Fruit fly (Drosophila melanogaster) whole organism, embryonic: Measurements from ENCODE around the gene Tsp29Fa.
A peak's percentile ranks its signal among the peaks of the same experiment; 100 is the strongest.

Experiments used
- CG10321 ChIP-seq: fragments of 200-800 bp; sonication (Bioruptor generic); IDR thresholded peaks from 2 replicates; pipeline ENCODE4 v1.3.6; 2022; ENCODE audit warnings: missing biosample characterization, missing genetic modification characterization
- CG11695 ChIP-seq: fragments of 200-800 bp; sonication (Bioruptor generic); IDR thresholded peaks from 3 replicates; pipeline ENCODE4 v1.3.6; 2022; ENCODE audit warnings: missing biosample characterization, missing genetic modification characterization
- CG11723 ChIP-seq: fragments of 200-800 bp; sonication (Bioruptor generic); optimal IDR thresholded peaks from 2 replicates; lab custom pipeline; 2017; ENCODE audit warnings: missing biosample characterization, mild to moderate bottlenecking, missing genetic modification characterization
- CG1233 ChIP-seq: fragments of 200-800 bp; sonication (Bioruptor generic); optimal IDR thresholded peaks from 4 replicates; lab custom pipeline; 2018; ENCODE audit warnings: missing biosample characterization, mild to moderate bottlenecking, missing genetic modification characterization
- CG14441 ChIP-seq: fragments of 200-800 bp; sonication (Bioruptor generic); IDR thresholded peaks from 2 replicates; pipeline ENCODE4 v1.3.6; 2022; ENCODE audit warnings: missing biosample characterization, missing genetic modification characterization
- CG14710 ChIP-seq: fragments of 200-800 bp; sonication (Bioruptor generic); optimal IDR thresholded peaks from 3 replicates; lab custom pipeline; 2019; ENCODE audit warnings: missing biosample characterization, mild to moderate bottlenecking, missing genetic modification characterization, moderate library complexity
- CG15479 ChIP-seq: fragments of 200-800 bp; sonication (Bioruptor generic); optimal IDR thresholded peaks from 3 replicates; lab custom pipeline; 2019; ENCODE audit warnings: missing biosample characterization, mild to moderate bottlenecking, missing genetic modification characterization, moderate library complexity
- CG15696 ChIP-seq: fragments of 200-800 bp; sonication (Bioruptor generic); optimal IDR thresholded peaks from 2 replicates; lab custom pipeline; 2019; ENCODE audit warnings: missing biosample characterization, mild to moderate bottlenecking, missing genetic modification characterization, moderate library complexity
- CG1602 ChIP-seq: fragments of 200-800 bp; sonication (Bioruptor generic); optimal IDR thresholded peaks from 3 replicates; lab custom pipeline; 2016; ENCODE audit warnings: missing biosample characterization, missing genetic modification characterization
- CG17802 ChIP-seq: fragments of 200-800 bp; sonication (Bioruptor generic); optimal IDR thresholded peaks from 2 replicates; lab custom pipeline; 2018; ENCODE audit warnings: missing biosample characterization, mild to moderate bottlenecking, missing genetic modification characterization, moderate library complexity
- CG1832 ChIP-seq: fragments of 200-800 bp; sonication (Bioruptor generic); optimal IDR thresholded peaks from 2 replicates; lab custom pipeline; 2017; ENCODE audit warnings: missing biosample characterization, mild to moderate bottlenecking, missing genetic modification characterization, inconsistent platforms
- CG18476 ChIP-seq: fragments of 200-800 bp; sonication (Bioruptor generic); optimal IDR thresholded peaks from 2 replicates; lab custom pipeline; 2016; ENCODE audit warnings: missing biosample characterization, mild to moderate bottlenecking, missing genetic modification characterization
- CG2116 ChIP-seq: fragments of 200-800 bp; sonication (Bioruptor generic); optimal IDR thresholded peaks from 3 replicates; lab custom pipeline; 2018; ENCODE audit warnings: missing biosample characterization, mild to moderate bottlenecking, missing genetic modification characterization
- CG2199 ChIP-seq: fragments of 200-800 bp; sonication (Bioruptor generic); IDR thresholded peaks from 3 replicates; pipeline ENCODE4 v1.3.6; 2022; ENCODE audit warnings: missing biosample characterization, missing genetic modification characterization
- CG31365 ChIP-seq: fragments of 200-800 bp; sonication (Bioruptor generic); optimal IDR thresholded peaks from 2 replicates; lab custom pipeline; 2018; ENCODE audit warnings: missing biosample characterization, mild to moderate bottlenecking, missing genetic modification characterization
- CG34376 ChIP-seq: fragments of 200-800 bp; sonication (Bioruptor generic); optimal IDR thresholded peaks from 2 replicates; lab custom pipeline; 2018; ENCODE audit warnings: missing biosample characterization, mild to moderate bottlenecking, missing genetic modification characterization
- CG6254 ChIP-seq: fragments of 200-800 bp; sonication (Bioruptor generic); optimal IDR thresholded peaks from 3 replicates; lab custom pipeline; 2017; ENCODE audit warnings: mild to moderate bottlenecking, missing biosample characterization, missing genetic modification reagents, missing genetic modification characterization
- CG6654 ChIP-seq: fragments of 200-800 bp; sonication (Bioruptor generic); optimal IDR thresholded peaks from 2 replicates; lab custom pipeline; 2017; ENCODE audit warnings: missing biosample characterization, mild to moderate bottlenecking, missing genetic modification characterization
- CG7928 ChIP-seq: fragments of 200-800 bp; sonication (Bioruptor generic); optimal IDR thresholded peaks from 2 replicates; lab custom pipeline; 2017; ENCODE audit warnings: missing biosample characterization, mild to moderate bottlenecking, missing genetic modification characterization
- CTCF ChIP-seq: fragments of 200-800 bp; sonication (Bioruptor generic); optimal IDR thresholded peaks from 2 replicates; lab custom pipeline; 2017; ENCODE audit warnings: missing biosample characterization, mild to moderate bottlenecking, missing genetic modification characterization, moderate library complexity
- D19B ChIP-seq: fragments of 200-800 bp; sonication (Bioruptor generic); optimal IDR thresholded peaks from 2 replicates; lab custom pipeline; 2017; ENCODE audit warnings: missing biosample characterization, mild to moderate bottlenecking, missing genetic modification characterization
- Elba2 ChIP-seq: fragments of 200-800 bp; sonication (Bioruptor generic); optimal IDR thresholded peaks from 3 replicates; lab custom pipeline; 2016; ENCODE audit warnings: missing biosample characterization, missing genetic modification characterization
- Fer1 ChIP-seq: fragments of 200-800 bp; sonication (Bioruptor generic); optimal IDR thresholded peaks from 2 replicates; lab custom pipeline; 2017; ENCODE audit warnings: missing biosample characterization, mild to moderate bottlenecking, missing genetic modification characterization
- H2.0 ChIP-seq: fragments of 200-800 bp; sonication (Bioruptor generic); IDR thresholded peaks from 2 replicates; pipeline ENCODE4 v1.3.6; 2022; ENCODE audit warnings: missing biosample characterization, missing genetic modification characterization
- Hr3 ChIP-seq: fragments of 200-800 bp; sonication (Bioruptor generic); optimal IDR thresholded peaks from 3 replicates; lab custom pipeline; 2016; ENCODE audit warnings: missing biosample characterization, missing genetic modification characterization
- Mrtf ChIP-seq: fragments of 200-800 bp; sonication (Bioruptor generic); IDR thresholded peaks from 3 replicates; pipeline ENCODE4 v1.3.6; 2022; ENCODE audit warnings: missing biosample characterization, missing genetic modification characterization
- Six4 ChIP-seq: fragments of 200-800 bp; sonication (Bioruptor generic); optimal IDR thresholded peaks from 2 replicates; lab custom pipeline; 2016; ENCODE audit warnings: missing biosample characterization, missing genetic modification characterization
- Sry-β ChIP-seq: fragments of 200-800 bp; sonication (Bioruptor generic); optimal IDR thresholded peaks from 2 replicates; lab custom pipeline; 2018; ENCODE audit warnings: missing biosample characterization, mild to moderate bottlenecking, missing genetic modification characterization, moderate library complexity
- Taf1 ChIP-seq: fragments of 200-800 bp; sonication (Bioruptor generic); IDR thresholded peaks from 2 replicates; pipeline ENCODE4 v1.3.6; 2022; ENCODE audit warnings: missing biosample characterization, missing genetic modification characterization
- ab ChIP-seq: fragments of 200-800 bp; sonication (Bioruptor generic); optimal IDR thresholded peaks from 2 replicates; lab custom pipeline; 2016; ENCODE audit warnings: missing biosample characterization, missing genetic modification characterization
- abd-A ChIP-seq: fragments of 200-800 bp; sonication (Bioruptor generic); optimal IDR thresholded peaks from 3 replicates; lab custom pipeline; 2019; ENCODE audit warnings: missing biosample characterization, mild to moderate bottlenecking, missing genetic modification characterization, moderate library complexity
- ap ChIP-seq: fragments of 200-800 bp; sonication (Bioruptor generic); IDR thresholded peaks from 2 replicates; pipeline ENCODE4 v1.3.6; 2022; ENCODE audit warnings: missing biosample characterization, missing genetic modification characterization
- crc ChIP-seq: fragments of 200-800 bp; sonication (Bioruptor generic); optimal IDR thresholded peaks from 2 replicates; lab custom pipeline; 2016; ENCODE audit warnings: missing biosample characterization, missing genetic modification characterization
- dan ChIP-seq: fragments of 200-800 bp; sonication (Bioruptor generic); IDR thresholded peaks from 2 replicates; pipeline ENCODE4 v1.3.6; 2022; ENCODE audit warnings: missing biosample characterization, missing genetic modification characterization
- dati ChIP-seq: fragments of 200-800 bp; sonication (Bioruptor generic); IDR thresholded peaks from 2 replicates; pipeline ENCODE4 v1.3.6; 2022; ENCODE audit warnings: missing biosample characterization, missing genetic modification characterization
- exex ChIP-seq: fragments of 200-800 bp; sonication (Bioruptor generic); optimal IDR thresholded peaks from 4 replicates; lab custom pipeline; 2018; ENCODE audit warnings: missing biosample characterization, mild to moderate bottlenecking, missing genetic modification characterization, moderate library complexity
- hkb ChIP-seq, 2 experiments: fragments of 200-800 bp in 1 of 2; fragments of >200 bp in 1 of 2; sonication (Bioruptor generic) in 1 of 2; IDR thresholded peaks in 1 of 2; optimal IDR thresholded peaks in 1 of 2; 2 replicates each; pipeline versions ENCODE4 v1.3.6 to Lab custom; 2017 to 2022; ENCODE audit warnings: missing biosample characterization in 1 of 2, missing genetic modification characterization in 1 of 2
- insv ChIP-seq, 2 experiments: fragments of 200-800 bp; sonication (Bioruptor generic); optimal IDR thresholded peaks; 3 replicates each; lab custom pipeline; 2016 to 2018; ENCODE audit warnings: missing biosample characterization in 2 of 2, missing genetic modification characterization in 2 of 2
- jigr1 ChIP-seq: fragments of 200-800 bp; sonication (Bioruptor generic); IDR thresholded peaks from 3 replicates; pipeline ENCODE4 v1.3.6; 2022; ENCODE audit warnings: missing biosample characterization, missing genetic modification characterization
- kah ChIP-seq: fragments of 200-800 bp; sonication (Bioruptor generic); optimal IDR thresholded peaks from 2 replicates; lab custom pipeline; 2018; ENCODE audit warnings: missing biosample characterization, mild to moderate bottlenecking, missing genetic modification characterization
- ken ChIP-seq: fragments of 200-800 bp; sonication (Bioruptor generic); IDR thresholded peaks from 3 replicates; pipeline ENCODE4 v1.3.6; 2022; ENCODE audit warnings: missing biosample characterization, missing genetic modification characterization
- maf-S ChIP-seq: fragments of 200-800 bp; sonication (Bioruptor generic); optimal IDR thresholded peaks from 2 replicates; lab custom pipeline; 2016; ENCODE audit warnings: missing biosample characterization, missing genetic modification characterization
- mirr ChIP-seq: fragments of 200-800 bp; sonication (Bioruptor generic); optimal IDR thresholded peaks from 3 replicates; lab custom pipeline; 2018; ENCODE audit warnings: missing biosample characterization, mild to moderate bottlenecking, missing genetic modification characterization
- prd ChIP-seq, 3 experiments: fragments of >200 bp in 2 of 3; fragments of 200-800 bp in 1 of 3; sonication (Bioruptor generic) in 1 of 3; optimal IDR thresholded peaks in 2 of 3; IDR thresholded peaks in 1 of 3; 2 replicates in 2 of 3; 3 replicates in 1 of 3; pipeline versions ENCODE4 v1.3.6 to Lab custom; 2017 to 2022; ENCODE audit warnings: missing biosample characterization in 1 of 3, missing genetic modification characterization in 1 of 3
- pzg ChIP-seq: fragments of 200-800 bp; sonication (Bioruptor generic); optimal IDR thresholded peaks from 3 replicates; lab custom pipeline; 2018; ENCODE audit warnings: missing biosample characterization, mild to moderate bottlenecking, missing genetic modification characterization, moderate library complexity
- sc ChIP-seq, 3 experiments: fragments of >200 bp in 2 of 3; fragments of 200-800 bp in 1 of 3; sonication (Bioruptor generic) in 1 of 3; optimal IDR thresholded peaks; 2 replicates in 2 of 3; 3 replicates in 1 of 3; lab custom pipeline; 2017; ENCODE audit warnings: mild to moderate bottlenecking in 1 of 3, missing biosample characterization in 1 of 3, missing genetic modification characterization in 1 of 3, missing genetic modification reagents in 1 of 3
- sens-2 ChIP-seq: fragments of 200-800 bp; sonication (Bioruptor generic); IDR thresholded peaks from 2 replicates; pipeline ENCODE4 v1.3.6; 2022; ENCODE audit warnings: missing biosample characterization, missing genetic modification characterization
- sqz ChIP-seq: fragments of 200-800 bp; sonication (Bioruptor generic); optimal IDR thresholded peaks from 3 replicates; lab custom pipeline; 2018; ENCODE audit warnings: missing biosample characterization, mild to moderate bottlenecking, missing genetic modification characterization
- tap ChIP-seq: fragments of 200-800 bp; optimal IDR thresholded peaks from 3 replicates; lab custom pipeline; 2019; ENCODE audit warnings: missing biosample characterization, mild to moderate bottlenecking, missing genetic modification characterization, moderate library complexity
- twi ChIP-seq: fragments of 200-800 bp; optimal IDR thresholded peaks from 2 replicates; lab custom pipeline; 2019; ENCODE audit warnings: missing biosample characterization, mild to moderate bottlenecking, missing genetic modification characterization, moderate library complexity

Gene Tsp29Fa

dm6 chr2L:8943110-8943509 is 9.3 kb downstream of the Tsp29Fa start, which contains the start of gene CG9515 (continued):
- TF ChIP-seq CG1832 (GFP tag; lab: Kevin White, UChicago) (no peak), CG1233 (no peak), Six4 (GFP tag; lab: Kevin White, UChicago) (no peak), sc (optimal IDR thresholded peaks at IDR 0.05; lab: Kevin White, UChicago) (no peak), sc (GFP tag; optimal IDR thresholded peaks at IDR 0.05; lab: Kevin White, UChicago) (no peak), Mrtf (GFP tag; lab: Robert Waterston, UW) (no peak), insv (GFP tag; optimal IDR thresholded peaks at IDR 0.05; lab: Kevin White, UChicago) (peak in 1 of 2 experiments; percentile 21), jigr1 (GFP tag; lab: Robert Waterston, UW) (no peak), twi (tag; lab: Kevin White, UChicago) (peak; percentile 38), CTCF (GFP tag; lab: Kevin White, UChicago) (peak; percentile 31), CG6654 (no peak), sqz (GFP tag; lab: Kevin White, UChicago) (no peak), tap (tag; lab: Kevin White, UChicago) (no peak), Taf1 (GFP tag; lab: Robert Waterston, UW) (no peak), CG15696 (no peak), CG14441 (GFP tag; lab: Robert Waterston, UW) (no peak), CG10321 (GFP tag; lab: Robert Waterston, UW) (no peak)

DNA sequence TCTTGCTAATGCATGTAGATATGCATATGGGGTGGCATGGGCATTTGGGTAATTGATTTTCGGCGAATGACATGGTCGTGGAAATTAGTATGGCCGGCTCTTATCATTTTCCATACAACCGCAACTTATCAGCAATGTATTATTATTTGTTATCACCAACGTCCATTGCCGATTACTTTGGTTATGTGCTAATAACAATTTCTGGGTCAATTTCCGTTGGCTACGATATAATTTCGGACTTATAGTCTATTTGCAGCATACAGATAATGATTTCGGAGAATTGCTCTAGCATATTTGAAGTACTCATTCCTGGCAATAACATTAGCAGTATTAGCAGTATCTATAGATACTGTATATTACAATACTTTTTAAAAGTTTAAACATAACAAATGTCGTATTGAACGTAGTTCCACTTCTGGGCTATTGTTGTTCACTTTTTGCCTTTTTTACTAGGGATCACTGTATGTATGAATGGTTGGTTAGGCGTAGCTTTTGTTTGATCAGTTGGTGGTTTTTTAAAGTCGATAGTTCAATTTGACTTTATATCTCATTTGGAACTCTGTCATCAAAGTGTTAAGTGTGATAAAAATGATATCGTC is 13.1 kb downstream of the Tsp29Fa start, which contains the start of gene CG46397:
TSS of gene CG46397 (plus strand) at position 549 of the 599 bp plus-strand sequence.
- TF ChIP-seq CG15479 (GFP tag; lab: Kevin White, UChicago), result peak; percentile 33
- TF ChIP-seq crc (GFP tag; lab: Kevin White, UChicago), result no peak
- no peak for TF ChIP-seq Sry-β
- TF ChIP-seq CG11695 (GFP tag; lab: Robert Waterston, UW), result no peak
- no peak for TF ChIP-seq CG17802 (tag; lab: Kevin White, UChicago)
- TF ChIP-seq H2.0 (GFP tag; lab: Robert Waterston, UW), result no peak
- TF ChIP-seq exex (tag; lab: Kevin White, UChicago), result peak; percentile 94
- no peak for TF ChIP-seq CG6254
- TF ChIP-seq mirr, result peak; percentile 83
- no peak for TF ChIP-seq CG18476
- no peak for TF ChIP-seq dan
- TF ChIP-seq CG2116 (GFP tag; lab: Kevin White, UChicago), result no peak
- no peak for TF ChIP-seq D19B (GFP tag; lab: Kevin White, UChicago)
- TF ChIP-seq Hr3, result no peak
- TF ChIP-seq Fer1 (GFP tag; lab: Kevin White, UChicago), result peak; percentile 9
- TF ChIP-seq ab, result no peak
- TF ChIP-seq abd-A, result no peak
- no peak for TF ChIP-seq hkb (optimal IDR thresholded peaks at IDR 0.05; lab: Kevin White, UChicago)
- no peak for TF ChIP-seq hkb (GFP tag; IDR thresholded peaks at IDR 0.05; lab: Robert Waterston, UW)
- TF ChIP-seq CG14710 (tag; lab: Kevin White, UChicago), result no peak
- no peak for TF ChIP-seq CG2199 (GFP tag; lab: Robert Waterston, UW)
- TF ChIP-seq CG7928 (GFP tag; lab: Kevin White, UChicago), result no peak
- TF ChIP-seq sens-2 (GFP tag; lab: Robert Waterston, UW), result no peak
- no peak for TF ChIP-seq pzg (GFP tag; lab: Kevin White, UChicago)
- no peak for TF ChIP-seq ken (GFP tag; lab: Robert Waterston, UW)
- TF ChIP-seq dati (GFP tag; lab: Robert Waterston, UW), result no peak
- no peak for TF ChIP-seq CG1602 (GFP tag; lab: Kevin White, UChicago)
- no peak for TF ChIP-seq kah (GFP tag; lab: Kevin White, UChicago)
- no peak for TF ChIP-seq maf-S (GFP tag; lab: Kevin White, UChicago)
- no peak for TF ChIP-seq CG11723 (GFP tag; lab: Kevin White, UChicago)
- no peak for TF ChIP-seq prd (optimal IDR thresholded peaks at IDR 0.05; lab: Kevin White, UChicago)
- no peak for TF ChIP-seq prd (GFP tag; IDR thresholded peaks at IDR 0.05; lab: Robert Waterston, UW)
- no peak for TF ChIP-seq CG31365 (tag; lab: Kevin White, UChicago)
- TF ChIP-seq CG34376 (GFP tag; lab: Kevin White, UChicago), result peak; percentile 59
- TF ChIP-seq ap (GFP tag; lab: Robert Waterston, UW), result no peak
- TF ChIP-seq Elba2, result no peak
